Worm (Caenorhabditis elegans) whole organism, L4/young adult: Measurements from ENCODE around the gene C05D11.8.

ENCODE experiments used
- W03F9.2 ChIP-seq: fragments of 150-350 bp; optimal IDR thresholded peaks from 2 replicates; lab custom pipeline; 2014; ENCODE audit warnings: missing biosample characterization, missing genetic modification characterization
- dao-5 ChIP-seq: sonication (generic microtip); optimal IDR thresholded peaks from 2 replicates; lab custom pipeline; 2016; ENCODE audit warnings: missing genotype, missing genetic modification characterization, moderate library complexity, missing compliant biosample characterization
- him-1 ChIP-seq: sonication (generic microtip); optimal IDR thresholded peaks from 2 replicates; lab custom pipeline; 2016; ENCODE audit warnings: missing genotype, missing genetic modification reagents, missing genetic modification characterization, missing compliant biosample characterization

C05D11.8 gene

DNA sequence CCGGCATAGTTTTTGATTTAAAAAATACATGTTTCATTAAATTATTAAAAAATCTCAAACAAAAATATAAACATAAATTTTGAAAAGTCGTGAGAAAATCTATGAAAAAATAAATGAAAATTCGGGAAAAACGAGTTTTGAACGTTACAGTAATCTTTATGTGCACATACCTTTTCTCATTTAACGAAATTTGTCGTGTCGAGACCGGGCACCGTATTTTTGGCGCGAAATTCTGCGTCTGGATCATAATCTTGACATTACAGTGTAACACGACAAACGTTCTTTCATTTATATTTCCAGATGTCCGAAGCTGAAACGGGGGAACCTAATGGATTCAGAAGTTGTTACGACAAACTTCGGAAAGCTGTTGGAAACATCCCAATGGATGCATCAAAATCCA lies 37.6 kb downstream of the C05D11.8 start, which contains the start of gene C16A3.2:
C16A3.2 (plus strand) TSS at position 301 of the 400 bp plus-strand sequence.
- no peak for TF ChIP-seq W03F9.2 (tag; lab: Kevin White, UChicago)

DNA sequence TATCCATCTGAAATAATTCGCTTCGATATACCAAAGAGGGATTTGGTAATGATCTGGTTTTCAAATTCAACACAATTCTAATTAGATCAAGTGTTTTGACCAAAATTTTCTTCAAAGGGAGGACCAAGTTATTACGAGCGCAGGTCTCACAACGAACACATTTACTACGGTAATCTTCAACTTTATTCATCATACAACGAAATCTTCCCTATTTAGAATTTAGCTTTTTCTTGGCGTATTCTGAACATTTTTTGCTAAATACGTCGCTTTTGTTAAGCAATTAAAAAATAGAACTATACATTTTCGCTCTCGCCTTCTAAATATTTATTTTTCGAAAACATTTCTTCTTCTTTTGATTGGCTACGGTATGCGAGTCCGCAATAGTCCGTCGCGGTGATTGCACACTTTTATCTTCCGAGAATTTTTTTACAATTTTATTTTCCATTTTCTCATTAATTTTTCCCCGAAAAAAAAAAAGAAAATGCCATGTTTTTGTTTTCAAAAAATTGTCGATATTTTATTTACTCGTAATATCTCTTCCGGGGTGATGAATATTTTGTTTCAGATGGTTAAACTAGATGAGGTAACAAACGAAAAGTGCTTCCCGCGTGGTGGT lies 44.0 kb downstream of the C05D11.8 start, which contains the start of gene let-716:
let-716 (plus strand) TSS at position 566 of the 616 bp plus-strand sequence.
- TF ChIP-seq him-1 (tag; lab: Kevin White, UChicago) (no peak), dao-5 (tag; lab: Kevin White, UChicago) (no peak), W03F9.2 (tag; lab: Kevin White, UChicago) (no peak)

ce11 chrIII:6381584-6382391 lies 45.3 kb downstream of the C05D11.8 start, which contains the start of gene znf-622:
Gene znf-622 (plus strand): TSS chrIII:6381634.
- TF ChIP-seq W03F9.2 (tag; lab: Kevin White, UChicago): no peak
- no peak for TF ChIP-seq him-1 (tag; lab: Kevin White, UChicago)
- TF ChIP-seq dao-5 (tag; lab: Kevin White, UChicago): no peak

DNA sequence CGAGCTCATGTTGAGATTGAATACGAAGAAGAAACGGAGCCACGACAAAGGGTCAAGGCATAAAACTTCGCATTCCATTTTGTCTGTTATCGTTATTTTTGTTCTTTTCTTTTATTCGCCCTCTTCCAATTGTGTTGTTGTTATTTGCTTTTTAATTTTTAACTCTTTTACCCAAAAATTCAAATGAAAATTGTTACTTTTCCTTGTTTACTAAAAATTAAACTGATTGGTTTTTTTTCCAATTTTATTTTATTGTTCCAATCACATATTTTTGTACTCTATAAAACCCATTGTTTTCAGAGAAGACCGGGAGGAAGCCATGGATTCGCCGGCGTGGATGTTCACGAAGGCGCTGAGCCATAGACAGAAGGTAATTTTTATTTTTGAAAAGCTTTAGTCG lies 46.6 kb downstream of the C05D11.8 start, which contains the start of gene C16A3.5:
C16A3.5 (plus strand) TSS at position 301 of the 400 bp plus-strand sequence.
- no peak for TF ChIP-seq him-1 (tag; lab: Kevin White, UChicago)
- no peak for TF ChIP-seq dao-5 (tag; lab: Kevin White, UChicago)
- TF ChIP-seq W03F9.2 (tag; lab: Kevin White, UChicago): no peak

DNA sequence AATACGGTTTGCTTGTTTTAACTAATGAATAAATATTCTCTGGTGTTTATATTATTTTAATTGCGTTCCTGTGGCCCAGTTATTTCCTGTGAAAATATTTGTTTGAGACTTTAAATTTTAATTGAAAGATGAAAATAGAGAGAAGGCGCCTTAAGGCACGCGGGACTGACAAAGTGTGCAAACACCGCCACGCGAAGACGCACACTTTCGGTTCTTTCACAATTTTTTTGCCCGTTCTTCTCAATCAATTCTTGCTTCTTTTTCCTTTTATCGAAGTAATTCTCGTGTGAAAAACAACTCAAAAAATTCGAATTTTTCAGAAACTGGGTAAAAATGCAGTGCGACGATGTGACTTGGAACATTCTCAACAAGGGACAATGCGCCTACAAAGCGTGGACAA lies 48.0 kb downstream of the C05D11.8 start, which contains the start of gene C16A3.6:
C16A3.6 (plus strand) TSS at position 84 of the 400 bp plus-strand sequence.
- TF ChIP-seq W03F9.2 (tag; lab: Kevin White, UChicago) (no peak), him-1 (tag; lab: Kevin White, UChicago) (no peak), dao-5 (tag; lab: Kevin White, UChicago) (no peak)

DNA sequence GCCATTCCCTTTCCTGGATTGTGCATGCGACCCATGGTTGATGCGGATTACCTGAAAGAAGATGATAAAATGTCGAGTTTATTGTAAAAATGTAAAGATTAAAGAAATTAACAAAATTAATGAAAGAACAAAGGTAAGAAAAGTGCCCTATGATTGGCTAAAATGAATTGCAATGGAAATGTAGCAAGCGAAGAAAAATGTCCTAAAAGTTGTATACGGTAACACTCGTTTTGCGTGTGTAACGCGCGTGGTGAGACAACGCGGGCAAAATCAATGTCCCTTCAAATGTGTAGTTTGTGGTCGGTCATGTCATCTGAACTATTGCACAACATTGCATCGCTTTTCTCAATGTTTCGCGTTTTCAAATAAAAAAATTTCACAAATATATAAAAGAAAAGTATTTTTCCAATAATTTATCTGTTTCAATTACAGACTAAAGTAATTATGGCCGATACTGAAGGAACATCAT lies 52.1 kb downstream of the C05D11.8 start, which contains the start of the genes rps-13 and nfx-1:
rps-13 (minus strand) TSS at position 51 of the 469 bp plus-strand sequence.
nfx-1 (plus strand) TSS at position 433 of the 469 bp plus-strand sequence.
- TF ChIP-seq dao-5 (tag; lab: Kevin White, UChicago) (no peak), W03F9.2 (tag; lab: Kevin White, UChicago) (peak; percentile 69)

DNA sequence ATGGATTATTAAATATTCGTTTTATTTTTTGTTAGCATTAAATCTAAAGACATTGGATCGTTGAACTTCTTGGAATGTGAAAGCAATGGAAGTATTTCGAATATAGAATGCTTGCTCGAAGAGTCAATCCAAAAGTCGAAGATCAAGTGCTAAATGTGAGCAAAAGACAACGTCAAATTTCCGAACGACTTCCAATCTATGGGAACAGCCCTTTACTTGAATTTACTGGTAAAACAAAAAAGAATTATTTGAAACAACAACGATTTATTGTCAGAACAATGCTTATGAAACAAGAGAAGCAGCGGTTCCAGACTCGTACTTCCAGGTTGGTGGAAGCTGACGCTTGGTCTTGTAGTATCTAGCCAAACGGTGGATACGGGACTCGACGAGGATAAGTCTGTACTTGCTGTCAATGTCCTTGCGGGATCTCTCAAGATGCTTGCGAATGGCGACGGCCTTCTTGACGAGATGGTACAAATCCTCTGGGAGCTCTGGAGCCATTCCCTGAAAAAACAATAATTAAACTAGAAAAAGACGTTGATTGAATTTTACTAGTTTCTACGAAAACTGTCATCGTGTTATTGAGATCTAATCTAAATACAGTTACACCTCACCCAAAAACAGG lies 53.1 kb downstream of the C05D11.8 start:
- TF ChIP-seq dao-5 (tag; lab: Kevin White, UChicago) (no peak), him-1 (tag; lab: Kevin White, UChicago) (no peak), W03F9.2 (tag; lab: Kevin White, UChicago) (no peak)
